Fruit fly (Drosophila melanogaster): ENCODE results near the gene eIF3g1.

The eIF3g1 gene

DNA sequence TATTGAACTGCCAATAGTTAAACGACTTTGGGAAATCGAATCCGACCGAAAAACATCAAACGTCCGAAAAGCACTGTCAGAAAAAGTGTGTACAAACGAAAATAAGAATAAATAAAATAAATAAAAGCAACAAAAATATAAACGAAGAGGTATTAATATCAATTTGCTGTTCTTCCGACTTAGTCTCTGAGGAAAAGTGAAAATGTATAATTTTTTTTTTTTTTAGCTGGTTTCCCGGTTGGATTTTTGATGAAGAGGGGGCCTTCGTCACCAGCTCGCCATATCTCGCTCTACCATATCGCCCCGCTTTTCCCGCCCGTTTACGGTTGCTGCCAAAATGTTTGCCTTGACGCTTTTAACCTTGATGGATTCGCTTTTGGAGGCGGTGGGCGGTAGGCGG is 28.5 kb upstream of the eIF3g1 start (continued):
- no peak for TF ChIP-seq CG7372 (GFP tag; IDR thresholded peaks at IDR 0.05)
- no peak for TF ChIP-seq CG1233 (GFP tag; optimal IDR thresholded peaks at IDR 0.05)
- TF ChIP-seq Hand (GFP tag; optimal IDR thresholded peaks at IDR 0.05), result no peak
- peak; percentile 39; the same call in 1 of the 2 replicates for TF ChIP-seq CG32532 (GFP tag; IDR thresholded peaks at IDR 0.05)
- TF ChIP-seq klu (GFP tag; IDR thresholded peaks at IDR 0.05), result no peak
- TF ChIP-seq CG13775 (GFP tag; optimal IDR thresholded peaks at IDR 0.05), result peak; percentile 4
- no peak for TF ChIP-seq ewg (GFP tag; optimal IDR thresholded peaks at IDR 0.05)
- no peak for TF ChIP-seq unc-4 (GFP tag; IDR thresholded peaks at IDR 0.05; ENCODE audit: partially characterized antibody)
- TF ChIP-seq her (GFP tag; optimal IDR thresholded peaks at IDR 0.05), result no peak
- no peak for TF ChIP-seq gsb-n (tag; optimal IDR thresholded peaks at IDR 0.05)
- TF ChIP-seq CG15269 (tag; optimal IDR thresholded peaks at IDR 0.05), result peak; percentile 11
- no peak for TF ChIP-seq CG14710 (tag; optimal IDR thresholded peaks at IDR 0.05)
- TF ChIP-seq Bgb (GFP tag; IDR thresholded peaks at IDR 0.05; ENCODE audit: partially characterized antibody), result no peak
- peak; percentile 37; the same call in 1 of the 3 replicates for TF ChIP-seq tgo (GFP tag; IDR thresholded peaks at IDR 0.05)
- peak; percentile 40 for TF ChIP-seq CG2678 (tag; optimal IDR thresholded peaks at IDR 0.05)
- no peak for TF ChIP-seq HLHmδ (GFP tag; optimal IDR thresholded peaks at IDR 0.05)
- TF ChIP-seq dmrt99B (tag; optimal IDR thresholded peaks at IDR 0.05), result peak; percentile 18
- TF ChIP-seq da (GFP tag; optimal IDR thresholded peaks at IDR 0.05), result no peak
- TF ChIP-seq CG11695 (GFP tag; IDR thresholded peaks at IDR 0.05), result 0 out of 3 replicates have a peak, but pooled peaks have one; percentile 17
- no peak for TF ChIP-seq CG12942 (GFP tag; optimal IDR thresholded peaks at IDR 0.05)
- TF ChIP-seq Deaf1 (tag; optimal IDR thresholded peaks at IDR 0.05), result no peak
- no peak for TF ChIP-seq Rx (GFP tag; IDR thresholded peaks at IDR 0.05)
- TF ChIP-seq Aef1 (GFP tag; IDR thresholded peaks at IDR 0.05), result peak; percentile 23; the same call in 1 of the 3 replicates
- no peak for TF ChIP-seq CG11723 (GFP tag; optimal IDR thresholded peaks at IDR 0.05)
- TF ChIP-seq pan (optimal IDR thresholded peaks at IDR 0.05), result no peak
- peak in 1 of 2 experiments; percentile 28 for TF ChIP-seq pan (GFP tag; optimal IDR thresholded peaks at IDR 0.05 in 1 of 2, IDR thresholded peaks at IDR 0.05 in 1 of 2)
- TF ChIP-seq Xbp1 (GFP tag; optimal IDR thresholded peaks at IDR 0.05), result peak; percentile 8
- TF ChIP-seq HmgZ (tag; optimal IDR thresholded peaks at IDR 0.05), result no peak
- no peak for TF ChIP-seq salm (tag; optimal IDR thresholded peaks at IDR 0.05)
- no peak for TF ChIP-seq nom (GFP tag; optimal IDR thresholded peaks at IDR 0.05)
- no peak for TF ChIP-seq Sin3A (optimal IDR thresholded peaks at IDR 0.05)
- no peak for TF ChIP-seq fd96Cb (tag; optimal IDR thresholded peaks at IDR 0.05)
- TF ChIP-seq CG17359 (tag; optimal IDR thresholded peaks at IDR 0.05), result no peak
- no peak for TF ChIP-seq Antp (GFP tag; optimal IDR thresholded peaks at IDR 0.05)
- 0 out of 2 replicates have a peak, but pooled peaks have one; percentile 12 for TF ChIP-seq esg (GFP tag; conservative IDR thresholded peaks at IDR 0.05)
- no peak for TF ChIP-seq btn (GFP tag; optimal IDR thresholded peaks at IDR 0.05)
- TF ChIP-seq CG12391 (tag; optimal IDR thresholded peaks at IDR 0.05), result no peak
- TF ChIP-seq Hmr (GFP tag; optimal IDR thresholded peaks at IDR 0.05), result peak; percentile 29
- peak; percentile 58; the same call in 1 of the 2 replicates for TF ChIP-seq slbo (GFP tag; IDR thresholded peaks at IDR 0.05)
- TF ChIP-seq unpg (GFP tag; optimal IDR thresholded peaks at IDR 0.05), result peak; percentile 13
- TF ChIP-seq B-H2 (GFP tag; optimal IDR thresholded peaks at IDR 0.05), result no peak
- no peak for TF ChIP-seq cas (GFP tag; IDR thresholded peaks at IDR 0.05)
- TF ChIP-seq Adf1 (GFP tag; IDR thresholded peaks at IDR 0.05), result no peak
- no peak for TF ChIP-seq CG5245 (GFP tag; optimal IDR thresholded peaks at IDR 0.05)
- TF ChIP-seq H2.0 (GFP tag; IDR thresholded peaks at IDR 0.05), result no peak
- peak; percentile 54 for TF ChIP-seq ftz-f1 (GFP tag; optimal IDR thresholded peaks at IDR 0.05)
- no peak for TF ChIP-seq Sry-δ (GFP tag; optimal IDR thresholded peaks at IDR 0.05)
- TF ChIP-seq CG14014 (GFP tag; IDR thresholded peaks at IDR 0.05), result 0 out of 2 replicates have a peak, but pooled peaks have one; percentile 14
- 0 out of 3 replicates have a peak, but pooled peaks have one; percentile 11 for TF ChIP-seq CG2889 (GFP tag; IDR thresholded peaks at IDR 0.05)
- no peak for TF ChIP-seq hth (optimal IDR thresholded peaks at IDR 0.05)
- no peak for TF ChIP-seq GATAe (GFP tag; conservative IDR thresholded peaks at IDR 0.05)
- no peak for TF ChIP-seq sim (GFP tag; IDR thresholded peaks at IDR 0.05)
